Fruit fly (Drosophila melanogaster) whole organism, pupa: ENCODE data around the gene CG43367.

Source experiments
- CG10348 ChIP-seq: fragments of 200-800 bp; sonication (Bioruptor generic); IDR thresholded peaks from 2 replicates; pipeline ENCODE4 v1.3.6; 2022; ENCODE audit warnings: missing biosample characterization, missing genetic modification characterization
- CG12605 ChIP-seq: fragments of 200-800 bp; sonication (Bioruptor generic); IDR thresholded peaks from 2 replicates; pipeline ENCODE4 v1.3.6; 2022; ENCODE audit warnings: missing biosample characterization, missing genetic modification characterization
- CG14655 ChIP-seq: fragments of 200-800 bp; sonication (Bioruptor generic); optimal IDR thresholded peaks from 3 replicates; lab custom pipeline; 2017; ENCODE audit warnings: mild to moderate bottlenecking, missing biosample characterization, missing genetic modification reagents, missing genetic modification characterization
- CG17806 ChIP-seq: fragments of 200-800 bp; sonication (Bioruptor generic); optimal IDR thresholded peaks from 2 replicates; lab custom pipeline; 2018; ENCODE audit warnings: missing biosample characterization, mild to moderate bottlenecking, missing genetic modification characterization, moderate library complexity
- CG32121 ChIP-seq: fragments of 200-800 bp; sonication (Bioruptor generic); IDR thresholded peaks from 2 replicates; pipeline ENCODE4 v1.3.6; 2022; ENCODE audit warnings: missing biosample characterization, missing genetic modification characterization
- CG34367 ChIP-seq: fragments of 200-800 bp; sonication (Bioruptor generic); optimal IDR thresholded peaks from 2 replicates; lab custom pipeline; 2018; ENCODE audit warnings: missing biosample characterization, mild to moderate bottlenecking, missing genetic modification characterization
- CG8159 ChIP-seq: fragments of 200-800 bp; sonication (Bioruptor generic); optimal IDR thresholded peaks from 3 replicates; lab custom pipeline; 2018; ENCODE audit warnings: missing biosample characterization, mild to moderate bottlenecking, missing genetic modification characterization, moderate library complexity
- CG9948 ChIP-seq: fragments of 200-800 bp; sonication (Bioruptor generic); optimal IDR thresholded peaks from 2 replicates; lab custom pipeline; 2018; ENCODE audit warnings: missing biosample characterization, mild to moderate bottlenecking, missing genetic modification characterization, moderate library complexity
- Ets98B ChIP-seq: fragments of 200-800 bp; sonication (Bioruptor generic); IDR thresholded peaks from 2 replicates; pipeline ENCODE4 v1.3.6; 2022; ENCODE audit warnings: missing biosample characterization, missing genetic modification characterization
- Pif1B ChIP-seq: fragments of 200-800 bp; sonication (Bioruptor generic); optimal IDR thresholded peaks from 3 replicates; lab custom pipeline; 2016; ENCODE audit warnings: missing biosample characterization, missing genetic modification characterization
- Snoo ChIP-seq: fragments of 200-800 bp; sonication (Bioruptor generic); optimal IDR thresholded peaks from 3 replicates; lab custom pipeline; 2017; ENCODE audit warnings: missing biosample characterization, mild to moderate bottlenecking, missing genetic modification characterization, inconsistent platforms
- fd96Ca ChIP-seq: fragments of 200-800 bp; sonication (Bioruptor generic); IDR thresholded peaks from 3 replicates; pipeline ENCODE4 v1.3.6; 2022; ENCODE audit warnings: missing biosample characterization, missing genetic modification characterization
- gl ChIP-seq: fragments of 200-800 bp; sonication (Bioruptor generic); optimal IDR thresholded peaks from 2 replicates; lab custom pipeline; 2018; ENCODE audit warnings: missing biosample characterization, mild to moderate bottlenecking, missing genetic modification characterization
- rn ChIP-seq: fragments of 200-800 bp; sonication (Bioruptor generic); IDR thresholded peaks from 2 replicates; pipeline ENCODE4 v1.3.6; 2022; ENCODE audit warnings: missing biosample characterization, missing genetic modification characterization

DNA sequence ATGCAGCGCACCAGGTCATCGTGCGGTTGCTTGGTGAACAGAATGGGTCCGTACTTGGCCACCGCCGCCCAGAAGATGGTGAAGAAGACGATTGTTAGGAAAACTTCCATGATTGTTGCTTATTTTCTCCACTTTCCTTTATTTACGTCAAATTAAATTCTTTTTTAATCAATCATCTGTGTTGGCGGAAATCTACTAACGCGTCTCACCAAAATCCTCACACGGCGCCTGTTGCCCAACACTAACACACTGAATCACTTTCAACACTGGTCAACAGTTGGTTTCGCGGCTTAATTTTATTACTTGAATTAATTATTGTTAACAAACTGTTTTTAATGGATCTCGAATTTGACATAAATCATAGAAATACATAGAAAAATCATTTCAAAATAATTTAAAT, 7.1 kb upstream of the CG43367 start, which contains the start of gene VhaM9.7-c:
- TF ChIP-seq CG10348 (no peak), CG34367 (no peak), Snoo (no peak), CG12605 (GFP tag; lab: Robert Waterston, UW) (no peak), CG32121 (GFP tag; lab: Robert Waterston, UW) (no peak), rn (0 out of 2 replicates have a peak, but pooled peaks have one; percentile 11), CG14655 (GFP tag; lab: Kevin White, UChicago) (no peak), CG9948 (no peak), gl (tag; lab: Kevin White, UChicago) (no peak), CG8159 (tag; lab: Kevin White, UChicago) (peak; percentile 18), Ets98B (GFP tag; lab: Robert Waterston, UW) (no peak), CG17806 (no peak), Pif1B (no peak), fd96Ca (no peak)
